Fruit fly (Drosophila melanogaster): ENCODE measurements around the gene Smr.

Smr gene

dm6 chrX:12665112-12665795, 77.2 kb downstream of the Smr start (continued):
- TF ChIP-seq Asciz (GFP tag; optimal IDR thresholded peaks at IDR 0.05): peak; percentile 72
- peak; percentile 75 for TF ChIP-seq CG12219 (GFP tag; optimal IDR thresholded peaks at IDR 0.05)
- peak; percentile 87 for TF ChIP-seq esg (GFP tag; conservative IDR thresholded peaks at IDR 0.05)
- no peak for TF ChIP-seq her (GFP tag; optimal IDR thresholded peaks at IDR 0.05)
- TF ChIP-seq fd64A (GFP tag; optimal IDR thresholded peaks at IDR 0.05): peak; percentile 74
- peak; percentile 77 for TF ChIP-seq CG6813 (GFP tag; optimal IDR thresholded peaks at IDR 0.05)
- peak in 1 of 3 experiments; percentile 88 for TF ChIP-seq lola (GFP tag; optimal IDR thresholded peaks at IDR 0.05)
- TF ChIP-seq CG6254 (GFP tag; optimal IDR thresholded peaks at IDR 0.05): peak; percentile 75
- TF ChIP-seq fu2 (GFP tag; optimal IDR thresholded peaks at IDR 0.05): peak; percentile 34
- peak; percentile 89 for TF ChIP-seq Sox100B (GFP tag; optimal IDR thresholded peaks at IDR 0.05)
- no peak for TF ChIP-seq en (GFP tag; optimal IDR thresholded peaks at IDR 0.05)
- no peak for TF ChIP-seq fru (optimal IDR thresholded peaks at IDR 0.05)
- TF ChIP-seq chinmo (GFP tag; IDR thresholded peaks at IDR 0.05; ENCODE audit: partially characterized antibody): peak; percentile 88
- peak; percentile 59 for TF ChIP-seq YL-1 (GFP tag; optimal IDR thresholded peaks at IDR 0.05)
- TF ChIP-seq CG10462 (GFP tag; optimal IDR thresholded peaks at IDR 0.05): peak; percentile 74
- no peak for TF ChIP-seq Dref (GFP tag; IDR thresholded peaks at IDR 0.05)
- TF ChIP-seq fd96Cb (tag; optimal IDR thresholded peaks at IDR 0.05): peak; percentile 86
- TF ChIP-seq vvl (GFP tag; IDR thresholded peaks at IDR 0.05): peak; percentile 94
- TF ChIP-seq CG15514 (GFP tag; optimal IDR thresholded peaks at IDR 0.05): peak; percentile 59
- TF ChIP-seq Adf1 (GFP tag; IDR thresholded peaks at IDR 0.05): peak; percentile 76
- TF ChIP-seq ham (GFP tag; IDR thresholded peaks at IDR 0.05): peak; percentile 70
- peak; percentile 83 for TF ChIP-seq B-H1 (GFP tag; IDR thresholded peaks at IDR 0.05)
- TF ChIP-seq Eip74EF (GFP tag; optimal IDR thresholded peaks at IDR 0.05): peak in 1 of 2 experiments; percentile 74
- no peak for TF ChIP-seq sc (optimal IDR thresholded peaks at IDR 0.05)
- TF ChIP-seq sc (GFP tag; optimal IDR thresholded peaks at IDR 0.05): peak; percentile 82
- TF ChIP-seq Sox102F (GFP tag; optimal IDR thresholded peaks at IDR 0.05): peak; percentile 89
- no peak for TF ChIP-seq lov (optimal IDR thresholded peaks at IDR 0.05)
- peak; percentile 85 for TF ChIP-seq lov (GFP tag; IDR thresholded peaks at IDR 0.05)
- peak; percentile 83; the same call in 2 of the 3 replicates for TF ChIP-seq ken (GFP tag; IDR thresholded peaks at IDR 0.05)
- TF ChIP-seq Neu2 (GFP tag; optimal IDR thresholded peaks at IDR 0.05; ENCODE audit: borderline replicate concordance): no peak
- TF ChIP-seq Awh (GFP tag; IDR thresholded peaks at IDR 0.05): peak; percentile 91
- peak; percentile 66; the same call in 1 of the 3 replicates for TF ChIP-seq z (GFP tag; IDR thresholded peaks at IDR 0.05)
- peak; percentile 88 for TF ChIP-seq Mrtf (GFP tag; IDR thresholded peaks at IDR 0.05)
- TF ChIP-seq D19B (GFP tag; optimal IDR thresholded peaks at IDR 0.05): peak; percentile 75
- no peak for TF ChIP-seq CG11398 (GFP tag; optimal IDR thresholded peaks at IDR 0.05)
- no peak for TF ChIP-seq NC2α (GFP tag; optimal IDR thresholded peaks at IDR 0.05)
- peak; percentile 63 for TF ChIP-seq NC2β (GFP tag; optimal IDR thresholded peaks at IDR 0.05)
- TF ChIP-seq H2.0 (GFP tag; IDR thresholded peaks at IDR 0.05): peak; percentile 90
- peak; percentile 89 for TF ChIP-seq CG1603 (tag; optimal IDR thresholded peaks at IDR 0.05)
- peak; percentile 36 for TF ChIP-seq CG16863 (GFP tag; optimal IDR thresholded peaks at IDR 0.05)
- TF ChIP-seq CG16815 (GFP tag; optimal IDR thresholded peaks at IDR 0.05): peak; percentile 89
- peak; percentile 46 for TF ChIP-seq CG8089 (GFP tag; optimal IDR thresholded peaks at IDR 0.05)
- TF ChIP-seq CG6175 (GFP tag; IDR thresholded peaks at IDR 0.05): peak; percentile 74
- TF ChIP-seq Vsx1 (GFP tag; optimal IDR thresholded peaks at IDR 0.05): peak; percentile 79
- TF ChIP-seq CG15011 (GFP tag; optimal IDR thresholded peaks at IDR 0.05): peak; percentile 83
- TF ChIP-seq CG1529 (GFP tag; optimal IDR thresholded peaks at IDR 0.05): peak; percentile 81
- TF ChIP-seq CG1602 (GFP tag; optimal IDR thresholded peaks at IDR 0.05): peak; percentile 86
- peak; percentile 82 for TF ChIP-seq ro (GFP tag; IDR thresholded peaks at IDR 0.05)
- TF ChIP-seq ttk (GFP tag; IDR thresholded peaks at IDR 0.05): peak; percentile 89
- peak; percentile 90 for TF ChIP-seq CG13424 (tag; optimal IDR thresholded peaks at IDR 0.05)
